Worm (Caenorhabditis elegans) whole organism, L2 larva: ENCODE results near the gene srx-134.
A peak's percentile ranks its signal among the peaks of the same experiment; 100 is the strongest.

Source experiments
- C34F6.9 ChIP-seq: fragments of 150-350 bp; optimal IDR thresholded peaks from 2 replicates; lab custom pipeline; 2014; ENCODE audit warnings: missing biosample characterization, missing genetic modification characterization
- F13H6.1 ChIP-seq: sonication (generic microtip); optimal IDR thresholded peaks from 2 replicates; lab custom pipeline; 2016; ENCODE audit warnings: missing genetic modification characterization, missing compliant biosample characterization
- ZK546.5 ChIP-seq: sonication (generic microtip); optimal IDR thresholded peaks from 2 replicates; lab custom pipeline; 2017; ENCODE audit warnings: missing biosample characterization, missing genetic modification characterization
- alr-1 ChIP-seq: fragments of 150-350 bp; optimal IDR thresholded peaks from 2 replicates; lab custom pipeline; 2014; ENCODE audit warnings: missing biosample characterization, missing genetic modification characterization
- aly-2 ChIP-seq: fragments of 150-350 bp; optimal IDR thresholded peaks from 2 replicates; lab custom pipeline; 2014; ENCODE audit warnings: missing biosample characterization, missing genetic modification characterization
- ama-1 ChIP-seq: fragments of 150-350 bp; optimal IDR thresholded peaks from 2 replicates; lab custom pipeline; 2018; ENCODE audit warnings: inconsistent platforms
- blmp-1 ChIP-seq: sonication (generic microtip); optimal IDR thresholded peaks from 2 replicates; lab custom pipeline; 2017; ENCODE audit warnings: missing genetic modification characterization, mild to moderate bottlenecking, missing compliant biosample characterization, antibody characterized with exemption, moderate library complexity; ENCODE audit not compliant: insufficient read depth
- ceh-82 ChIP-seq: fragments of 150-350 bp; optimal IDR thresholded peaks from 2 replicates; lab custom pipeline; 2014; ENCODE audit warnings: missing biosample characterization, missing genetic modification characterization
- crh-2 ChIP-seq: sonication (generic microtip); optimal IDR thresholded peaks from 2 replicates; lab custom pipeline; 2017; ENCODE audit warnings: missing biosample characterization, missing genetic modification characterization
- dmd-4 ChIP-seq: sonication (generic microtip); optimal IDR thresholded peaks from 2 replicates; lab custom pipeline; 2017; ENCODE audit warnings: missing biosample characterization, missing genetic modification characterization
- egl-27 ChIP-seq: sonication (generic microtip); optimal IDR thresholded peaks from 3 replicates; lab custom pipeline; 2017; ENCODE audit warnings: missing biosample characterization, missing genetic modification reagents, missing genetic modification characterization
- gmeb-1 ChIP-seq: fragments of 150-350 bp; optimal IDR thresholded peaks from 2 replicates; lab custom pipeline; 2014; ENCODE audit warnings: missing biosample characterization, missing genetic modification characterization
- lin-11 ChIP-seq: fragments of 150-350 bp; sonication (generic microtip); optimal IDR thresholded peaks from 2 replicates; lab custom pipeline; 2014; ENCODE audit warnings: missing biosample characterization, missing genetic modification characterization, inconsistent platforms, mixed read lengths
- lin-13 ChIP-seq: fragments of 150-350 bp; optimal IDR thresholded peaks from 2 replicates; lab custom pipeline; 2014; ENCODE audit warnings: missing biosample characterization, missing genetic modification reagents, missing genetic modification characterization
- lsy-2 ChIP-seq, 2 experiments: fragments of 150-350 bp in 1 of 2; sonication (generic microtip) in 1 of 2; optimal IDR thresholded peaks; 2 replicates each; lab custom pipeline; 2014 to 2017; ENCODE audit warnings: missing biosample characterization in 2 of 2, missing genetic modification characterization in 2 of 2
- nhr-129 ChIP-seq: fragments of 150-350 bp; optimal IDR thresholded peaks from 2 replicates; lab custom pipeline; 2014; ENCODE audit warnings: missing biosample characterization, missing genetic modification characterization
- nhr-23 ChIP-seq: fragments of 150-350 bp; optimal IDR thresholded peaks from 2 replicates; lab custom pipeline; 2014; ENCODE audit warnings: missing biosample characterization, missing genetic modification reagents, missing genetic modification characterization
- nhr-237 ChIP-seq: fragments of 150-350 bp; optimal IDR thresholded peaks from 2 replicates; lab custom pipeline; 2014; ENCODE audit warnings: missing biosample characterization, missing genetic modification characterization
- peb-1 ChIP-seq: fragments of 150-350 bp; optimal IDR thresholded peaks from 2 replicates; lab custom pipeline; 2014; ENCODE audit warnings: missing biosample characterization, missing genetic modification characterization
- sem-4 ChIP-seq: fragments of 150-350 bp; optimal IDR thresholded peaks from 2 replicates; lab custom pipeline; 2014; ENCODE audit warnings: missing biosample characterization, missing genetic modification reagents, missing genetic modification characterization
- sma-9 ChIP-seq, 2 experiments: fragments of 150-350 bp in 1 of 2; sonication (generic microtip) in 1 of 2; optimal IDR thresholded peaks; 2 replicates each; lab custom pipeline; 2014 to 2016; ENCODE audit warnings: missing genetic modification characterization in 2 of 2, mild to moderate bottlenecking in 1 of 2, missing biosample characterization in 1 of 2, missing compliant biosample characterization in 1 of 2, missing genetic modification reagents in 1 of 2, moderate library complexity in 1 of 2
- unc-39 ChIP-seq: fragments of 150-350 bp; optimal IDR thresholded peaks from 2 replicates; lab custom pipeline; 2014; ENCODE audit warnings: missing biosample characterization, missing genetic modification characterization
- unc-62 ChIP-seq: fragments of 150-350 bp; optimal IDR thresholded peaks from 2 replicates; lab custom pipeline; 2014; ENCODE audit warnings: missing biosample characterization, missing genetic modification reagents, missing genetic modification characterization
- zag-1 ChIP-seq: fragments of 150-350 bp; optimal IDR thresholded peaks from 2 replicates; lab custom pipeline; 2014; ENCODE audit warnings: missing biosample characterization, missing genetic modification characterization

The srx-134 gene

DNA sequence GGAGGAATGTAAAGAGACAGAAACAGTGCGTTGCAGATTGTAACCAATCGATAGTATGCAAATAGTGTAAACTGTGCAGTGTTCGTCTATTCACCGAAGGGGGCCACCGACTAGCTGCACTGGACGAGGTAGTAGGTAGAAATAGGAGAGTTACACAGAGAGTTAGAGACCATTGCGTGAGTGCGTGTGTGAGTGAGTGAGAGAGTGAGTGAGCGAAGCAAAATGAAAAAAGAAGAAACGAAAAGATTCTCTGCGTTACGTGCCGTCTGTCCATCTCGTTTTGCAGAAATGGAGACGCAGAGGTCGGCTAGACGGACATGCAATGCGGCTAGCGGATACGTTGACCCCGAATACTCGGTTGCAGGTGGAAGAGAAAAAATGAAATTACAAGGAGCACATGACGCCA is 47.8 kb downstream of the srx-134 start (continued):
- TF ChIP-seq unc-62 (GFP tag; lab: Kevin White, UChicago) (no peak), aly-2 (tag; lab: Kevin White, UChicago) (no peak), zag-1 (tag; lab: Kevin White, UChicago) (no peak), unc-39 (tag; lab: Kevin White, UChicago) (peak; percentile 7), crh-2 (peak; percentile 75), ZK546.5 (no peak), dmd-4 (tag; lab: Kevin White, UChicago) (no peak), ceh-82 (tag; lab: Kevin White, UChicago) (no peak), gmeb-1 (tag; lab: Kevin White, UChicago) (peak; percentile 46), lin-13 (GFP tag; lab: Kevin White, UChicago) (peak; percentile 24), lin-11 (tag; lab: Kevin White, UChicago) (peak; percentile 5), ama-1 (no peak), egl-27 (tag; lab: Kevin White, UChicago) (no peak)

ce11 chrV:13807232-13807631 is 49.0 kb downstream of the srx-134 start, which contains the start of gene swan-1:
Gene swan-1 (minus strand): TSS chrV:13807237.
- TF ChIP-seq nhr-23, result no peak
- peak; percentile 3 for TF ChIP-seq C34F6.9 (tag; lab: Kevin White, UChicago)
- TF ChIP-seq nhr-129, result peak; percentile 12
- TF ChIP-seq sem-4, result peak; percentile 16
- TF ChIP-seq F13H6.1, result peak; percentile 27
- TF ChIP-seq lsy-2 (tag; optimal IDR thresholded peaks at IDR 0.05; lab: Kevin White, UChicago), result peak in 1 of 2 experiments; percentile 35
- TF ChIP-seq nhr-237, result no peak
- peak; percentile 47 for TF ChIP-seq blmp-1 (tag; lab: Kevin White, UChicago)
- peak; percentile 16 for TF ChIP-seq sma-9 (GFP tag; optimal IDR thresholded peaks at IDR 0.05; lab: Kevin White, UChicago)
- TF ChIP-seq sma-9 (tag; optimal IDR thresholded peaks at IDR 0.05; lab: Kevin White, UChicago), result no peak
- no peak for TF ChIP-seq alr-1
- no peak for TF ChIP-seq peb-1 (tag; lab: Kevin White, UChicago)
